Worm (Caenorhabditis elegans) whole organism, late embryonic: ENCODE results near the gene F01F1.2.

Experiments used
- ama-1 ChIP-seq: fragments of 150-350 bp; optimal IDR thresholded peaks from 2 replicates; lab custom pipeline; 2014
- ceh-2 ChIP-seq: sonication (generic microtip); optimal IDR thresholded peaks from 2 replicates; lab custom pipeline; 2016; ENCODE audit warnings: missing genotype, missing genetic modification characterization, missing compliant biosample characterization
- ceh-22 ChIP-seq: sonication (generic microtip); optimal IDR thresholded peaks from 2 replicates; lab custom pipeline; 2017; ENCODE audit warnings: missing biosample characterization, missing genetic modification characterization
- dmd-4 ChIP-seq: sonication (generic microtip); optimal IDR thresholded peaks from 2 replicates; lab custom pipeline; 2016; ENCODE audit warnings: borderline replicate concordance, missing genetic modification characterization, missing compliant biosample characterization
- fkh-10 ChIP-seq: fragments of 150-350 bp; optimal IDR thresholded peaks from 2 replicates; lab custom pipeline; 2014; ENCODE audit warnings: missing biosample characterization, missing genetic modification reagents, missing genetic modification characterization
- pag-3 ChIP-seq: sonication (generic microtip); optimal IDR thresholded peaks from 2 replicates; lab custom pipeline; 2016; ENCODE audit warnings: missing compliant biosample characterization, missing genetic modification characterization, borderline replicate concordance
- pqm-1 ChIP-seq: sonication (generic microtip); optimal IDR thresholded peaks from 2 replicates; lab custom pipeline; 2016; ENCODE audit warnings: missing genetic modification characterization, missing compliant biosample characterization
- rnt-1 ChIP-seq: sonication (generic microtip); optimal IDR thresholded peaks from 2 replicates; lab custom pipeline; 2016; ENCODE audit warnings: missing genetic modification characterization, missing compliant biosample characterization
- unc-86 ChIP-seq: sonication (generic microtip); optimal IDR thresholded peaks from 2 replicates; lab custom pipeline; 2016; ENCODE audit warnings: missing genetic modification characterization, missing compliant biosample characterization

ce11 chrIII:5834663-5835062, 43.7 kb upstream of the F01F1.2 start:
- TF ChIP-seq dmd-4 (tag; lab: Kevin White, UChicago) (no peak), ceh-2 (tag; lab: Kevin White, UChicago) (no peak), fkh-10 (no peak), ceh-22 (tag; lab: Kevin White, UChicago) (no peak), ama-1 (lab: Kevin White, UChicago) (no peak), rnt-1 (tag; lab: Kevin White, UChicago) (no peak), pag-3 (tag; lab: Kevin White, UChicago) (no peak), unc-86 (tag; lab: Kevin White, UChicago) (no peak), pqm-1 (tag; lab: Kevin White, UChicago) (no peak)
